Worm (Caenorhabditis elegans): ENCODE results near the gene irld-67.

The irld-67 gene

DNA sequence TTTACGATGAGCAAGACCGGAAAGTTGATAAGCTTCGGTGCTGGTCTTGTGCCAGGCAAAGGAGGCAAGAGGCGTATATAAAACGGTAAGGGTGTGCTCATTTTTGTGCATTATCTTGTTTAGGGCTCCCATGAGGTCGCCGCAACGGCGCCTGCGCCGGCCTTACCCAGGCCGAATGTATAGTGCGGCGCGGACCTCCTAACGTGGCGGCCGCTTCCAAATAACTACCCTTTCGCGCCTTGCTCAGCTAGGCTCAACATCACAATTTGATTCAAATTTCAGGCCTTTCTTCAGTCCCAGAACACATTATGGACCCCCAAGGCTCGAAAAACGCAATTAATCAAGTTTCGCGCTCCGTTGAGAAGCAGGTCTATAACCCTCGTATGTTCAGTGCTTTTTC is 6.7 kb downstream of the irld-67 start, which contains the start of the genes ZK355.3 and ZK355.8:
Gene ZK355.3, minus strand, starts transcription at position 101 of the 400 bp plus-strand sequence.
Gene ZK355.8, plus strand, starts transcription at position 272 of the 400 bp plus-strand sequence.
- TF ChIP-seq unc-62 (GFP tag; optimal IDR thresholded peaks at IDR 0.05 in 1 of 2) (peak in 1 of 2 experiments; percentile 22), unc-62 (tag; optimal IDR thresholded peaks at IDR 0.05) (no peak), lir-3 (tag; optimal IDR thresholded peaks at IDR 0.05) (no peak), mxl-2 (GFP tag; conservative IDR thresholded peaks at IDR 0.05) (no peak), lin-15B (tag; optimal IDR thresholded peaks at IDR 0.05) (no peak), dve-1 (tag; optimal IDR thresholded peaks at IDR 0.05; ENCODE audit: insufficient read depth) (no peak), set-16 (GFP tag; IDR thresholded peaks at IDR 0.05) (peak; percentile 40), aha-1 (tag) (peak; percentile 79)

DNA sequence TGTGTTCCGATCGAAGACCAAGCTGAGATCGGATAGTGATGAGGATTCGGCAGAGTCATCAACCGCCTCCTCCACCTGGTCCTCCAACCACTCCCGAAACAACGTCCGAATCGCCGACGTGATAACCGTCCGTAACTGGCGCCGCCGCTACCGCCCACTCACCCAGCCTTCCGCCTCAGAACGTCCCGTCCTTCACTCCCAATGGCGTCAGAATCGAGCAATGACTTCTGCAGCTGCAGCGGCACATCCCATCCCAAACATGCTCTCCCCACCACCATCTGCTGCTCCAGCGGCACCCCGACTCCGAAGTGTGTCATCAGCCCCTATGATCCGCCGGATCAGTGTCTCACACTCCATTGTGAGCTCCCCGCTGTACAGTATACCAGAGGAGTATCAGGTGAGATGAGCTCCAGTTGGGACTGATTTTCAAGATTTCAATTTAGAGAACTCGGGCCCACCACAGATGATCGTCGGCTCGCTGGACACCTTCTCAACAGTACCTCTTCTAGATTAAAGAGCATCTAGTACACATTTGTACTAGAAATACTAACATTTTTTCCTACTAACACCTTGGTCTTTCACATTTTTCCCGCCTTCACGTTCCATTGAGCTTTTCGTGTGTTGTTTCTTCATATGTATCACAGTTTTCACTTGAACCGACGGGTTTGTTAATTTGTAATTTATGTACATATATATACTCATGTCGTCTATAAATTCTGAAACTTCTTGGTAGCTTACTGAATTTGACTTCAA is 8.3 kb downstream of the irld-67 start:
- TF ChIP-seq R02D3.7 (tag; optimal IDR thresholded peaks at IDR 0.05) (no peak), nhr-42 (GFP tag; IDR thresholded peaks at IDR 0.05) (peak; percentile 17; the same call in 1 of the 2 replicates), unc-62 (GFP tag; optimal IDR thresholded peaks at IDR 0.05 in 1 of 2) (peak in 1 of 2 experiments; percentile 80), unc-62 (tag; optimal IDR thresholded peaks at IDR 0.05) (no peak), set-16 (GFP tag; IDR thresholded peaks at IDR 0.05) (peak; percentile 90), hmg-1.1 (GFP tag; IDR thresholded peaks at IDR 0.05) (no peak)

DNA sequence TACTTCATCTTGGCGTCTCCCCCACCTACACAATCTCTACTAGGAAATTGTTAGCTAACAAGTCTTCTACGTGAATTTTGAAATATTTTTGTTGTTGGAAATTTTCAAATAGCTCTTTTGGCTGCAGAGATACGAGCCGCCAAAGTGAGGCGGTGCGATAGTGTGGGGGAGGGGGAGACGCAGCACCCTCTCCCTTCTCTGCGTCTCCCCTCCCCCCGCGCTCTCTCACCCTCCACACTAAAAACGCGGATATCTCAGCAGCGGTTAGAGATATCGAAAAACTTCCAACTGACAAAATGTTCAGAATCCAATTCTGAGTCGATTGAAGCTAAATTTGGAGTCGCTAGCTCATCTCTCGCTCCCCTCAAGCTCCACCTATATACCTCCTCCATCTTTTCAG is 9.2 kb downstream of the irld-67 start:
- TF ChIP-seq aha-1 (tag) = peak; percentile 13
- peak; percentile 69 for TF ChIP-seq set-16 (GFP tag; IDR thresholded peaks at IDR 0.05)
- TF ChIP-seq ceh-32 (tag; optimal IDR thresholded peaks at IDR 0.05; ENCODE audit: poor library complexity) = no peak
- TF ChIP-seq madf-5 (GFP tag; IDR thresholded peaks at IDR 0.05) = no peak
- TF ChIP-seq D1046.2 (GFP tag; IDR thresholded peaks at IDR 0.05) = no peak
- TF ChIP-seq nhr-41 (GFP tag; IDR thresholded peaks at IDR 0.05) = no peak

DNA sequence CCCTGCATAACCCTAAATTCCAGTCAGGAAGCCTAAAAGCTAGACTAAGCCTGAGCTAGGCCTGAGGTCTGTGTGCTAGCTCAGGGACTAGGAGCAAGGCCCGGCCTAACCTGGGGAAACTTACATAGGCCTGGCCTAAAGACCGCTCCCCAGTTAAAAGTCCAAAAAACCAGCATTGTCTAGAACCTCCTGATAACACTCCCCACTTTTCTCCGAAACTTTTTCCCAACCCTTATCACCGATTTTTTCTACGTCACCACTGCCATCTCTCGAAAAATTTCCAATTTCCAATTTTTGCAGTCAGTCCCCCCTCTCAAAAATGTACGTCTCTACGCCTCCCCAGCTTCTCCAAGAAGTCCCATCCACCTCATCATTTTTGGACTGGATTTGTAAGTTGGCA is 10.6 kb downstream of the irld-67 start, which contains the start of gene ZK355.2:
Gene ZK355.2, plus strand, starts transcription at position 301 of the 400 bp plus-strand sequence.
- TF ChIP-seq arid-1 (GFP tag; conservative IDR thresholded peaks at IDR 0.05) = no peak
- TF ChIP-seq pqm-1 (tag; optimal IDR thresholded peaks at IDR 0.05) = peak; percentile 5
- TF ChIP-seq daf-16 (GFP tag; optimal IDR thresholded peaks at IDR 0.05) = no peak
- TF ChIP-seq daf-16 (tag; optimal IDR thresholded peaks at IDR 0.05) = peak; percentile 8
- peak; percentile 34; the same call in 1 of the 2 replicates for TF ChIP-seq dmd-6 (GFP tag; IDR thresholded peaks at IDR 0.05)

DNA sequence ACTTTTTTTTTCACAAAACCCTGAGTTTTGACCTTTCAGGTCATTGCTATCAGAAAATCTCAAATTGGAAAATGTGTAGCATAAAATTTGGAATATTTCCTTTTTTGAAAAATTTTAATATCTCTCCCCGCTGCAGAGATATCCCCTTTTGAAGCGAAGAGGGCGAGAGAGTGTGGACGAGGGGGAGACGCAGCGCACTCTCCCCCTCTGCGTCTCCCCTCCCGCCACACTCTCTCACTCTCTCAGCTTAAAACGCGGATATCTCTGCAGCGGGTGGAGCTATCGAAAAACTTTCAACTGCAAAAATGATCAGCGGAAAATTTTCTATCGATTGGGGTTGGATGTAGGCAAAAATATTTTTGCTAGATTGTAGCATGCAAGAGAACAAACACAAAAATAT is 11.5 kb downstream of the irld-67 start:
- TF ChIP-seq set-16 (GFP tag; IDR thresholded peaks at IDR 0.05) = peak; percentile 55
- TF ChIP-seq lin-1 (GFP tag; IDR thresholded peaks at IDR 0.05) = 0 out of 2 replicates have a peak, but pooled peaks have one; percentile 2
- TF ChIP-seq mxl-2 (GFP tag; conservative IDR thresholded peaks at IDR 0.05) = no peak
- TF ChIP-seq lin-38 (GFP tag; IDR thresholded peaks at IDR 0.05) = 0 out of 2 replicates have a peak, but pooled peaks have one; percentile 23
- no peak for TF ChIP-seq ces-1 (GFP tag; optimal IDR thresholded peaks at IDR 0.05)

DNA sequence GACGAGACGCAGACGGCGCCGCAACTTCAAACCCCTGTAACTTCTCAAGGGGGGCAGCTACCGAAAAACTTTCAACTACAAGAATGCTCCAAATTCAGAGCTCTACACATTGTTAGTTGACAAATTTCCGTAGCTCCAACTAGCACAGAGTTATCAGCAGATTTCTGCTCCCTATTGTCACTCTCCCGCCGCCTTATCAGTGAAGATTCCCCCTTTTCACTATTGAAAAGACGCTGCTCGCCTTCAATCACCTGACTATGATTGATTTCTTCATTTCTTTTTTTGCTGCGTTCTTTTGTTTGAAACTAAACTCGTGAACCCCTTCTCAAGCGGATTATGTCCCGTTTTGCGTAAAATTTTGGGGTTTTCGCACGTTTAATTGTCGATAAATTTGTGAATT is 11.9 kb downstream of the irld-67 start:
- no peak for TF ChIP-seq zip-11 (GFP tag; IDR thresholded peaks at IDR 0.05)
- TF ChIP-seq zfp-2 (tag; optimal IDR thresholded peaks at IDR 0.05) = no peak
- no peak for TF ChIP-seq php-3 (GFP tag; IDR thresholded peaks at IDR 0.05)
- no peak for TF ChIP-seq lin-38 (GFP tag; IDR thresholded peaks at IDR 0.05)
- no peak for TF ChIP-seq Y5F2A.4 (GFP tag; optimal IDR thresholded peaks at IDR 0.05)
- no peak for TF ChIP-seq T20F7.1 (GFP tag; optimal IDR thresholded peaks at IDR 0.05)
- TF ChIP-seq saeg-2 (GFP tag; IDR thresholded peaks at IDR 0.05) = no peak
- no peak for TF ChIP-seq fkh-10 (GFP tag; optimal IDR thresholded peaks at IDR 0.05)
- TF ChIP-seq ces-1 (GFP tag; optimal IDR thresholded peaks at IDR 0.05) = no peak
- TF ChIP-seq dmd-6 (GFP tag; IDR thresholded peaks at IDR 0.05) = peak; percentile 41
- TF ChIP-seq madf-5 (GFP tag; IDR thresholded peaks at IDR 0.05) = no peak
- TF ChIP-seq ZK337.2 (GFP tag; IDR thresholded peaks at IDR 0.05) = no peak
- no peak for TF ChIP-seq Y48G9A.11 (GFP tag; IDR thresholded peaks at IDR 0.05)
- TF ChIP-seq unc-62 (GFP tag; optimal IDR thresholded peaks at IDR 0.05 in 1 of 2) = no peak
- no peak for TF ChIP-seq unc-62 (tag; optimal IDR thresholded peaks at IDR 0.05)
- TF ChIP-seq hlh-11 (tag; optimal IDR thresholded peaks at IDR 0.05) = peak; percentile 49
- TF ChIP-seq lin-13 (GFP tag; optimal IDR thresholded peaks at IDR 0.05) = no peak
- TF ChIP-seq F37D6.2 (tag; optimal IDR thresholded peaks at IDR 0.05) = no peak
- no peak for TF ChIP-seq ceh-44 (GFP tag; IDR thresholded peaks at IDR 0.05)
- TF ChIP-seq pqm-1 (tag; optimal IDR thresholded peaks at IDR 0.05) = peak; percentile 41
- TF ChIP-seq lin-1 (GFP tag; IDR thresholded peaks at IDR 0.05) = peak; percentile 10; the same call in 1 of the 2 replicates
- no peak for TF ChIP-seq duxl-1 (tag; optimal IDR thresholded peaks at IDR 0.05; ENCODE audit: poor library complexity)
- no peak for TF ChIP-seq snpc-1.2 (GFP tag; IDR thresholded peaks at IDR 0.05)
